Worm (Caenorhabditis elegans) whole organism, dauer: ENCODE data around the gene Y47D7A.17.

Experiments used
- unc-62 ChIP-seq: sonication (generic microtip); optimal IDR thresholded peaks from 2 replicates; lab custom pipeline; 2017; ENCODE audit warnings: missing biosample characterization, missing genetic modification reagents, missing genetic modification characterization

Y47D7A.17 gene

DNA sequence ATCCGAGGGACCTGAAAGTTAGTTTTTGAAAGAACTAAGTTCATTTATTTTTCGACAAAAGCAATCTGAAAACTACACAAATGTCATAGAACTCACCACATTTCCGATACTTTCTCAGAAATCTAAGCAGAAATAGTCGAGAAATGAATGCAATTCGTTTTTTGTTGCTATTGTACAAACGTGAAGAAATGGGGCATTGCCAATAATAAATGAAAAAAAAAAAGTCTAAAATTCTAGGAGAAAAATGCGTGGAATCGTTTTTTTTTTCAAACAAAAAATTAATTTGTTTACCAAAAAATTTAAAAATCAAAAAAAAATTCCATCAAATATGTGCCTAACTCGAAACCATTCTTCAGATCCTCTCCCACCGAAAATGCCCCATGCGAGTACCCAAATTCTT, at the start of gene Y47D7A.17:
Gene Y47D7A.17 (minus strand): TSS at position 101 of the 400 bp plus-strand sequence.
- no peak for TF ChIP-seq unc-62 (GFP tag; lab: Kevin White, UChicago)

ce11 chrV:4454634-4455033, 43.0 kb upstream of the Y47D7A.17 start, which contains the start of gene gnrr-5:
Gene gnrr-5 (minus strand): TSS chrV:4454734.
- TF ChIP-seq unc-62 (GFP tag; lab: Kevin White, UChicago) = no peak

DNA sequence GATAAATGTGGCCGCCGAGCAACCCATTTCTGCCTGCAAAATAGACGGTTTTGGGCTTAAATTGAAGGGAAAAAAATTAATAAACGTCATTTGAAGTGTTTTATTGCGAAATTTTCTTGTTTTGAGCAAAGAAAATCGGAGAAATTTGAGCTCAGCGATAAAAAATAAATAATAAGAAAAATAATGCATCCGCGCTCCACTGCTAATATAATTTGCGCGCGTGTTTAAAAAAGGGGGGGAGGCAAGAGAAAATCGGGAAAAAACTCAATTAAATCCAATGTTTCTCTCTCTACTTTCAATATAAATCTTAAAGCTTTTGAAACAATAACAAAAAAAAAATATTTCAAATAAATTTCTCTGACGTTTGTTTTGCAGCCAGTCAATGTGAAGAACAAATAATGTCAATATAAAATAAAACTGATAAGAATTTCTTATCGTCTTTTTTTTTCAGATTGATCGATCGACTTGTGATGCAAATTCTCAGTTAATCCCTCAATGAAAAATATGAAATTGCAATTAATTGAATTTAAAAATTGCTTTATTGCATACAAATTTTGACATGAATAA, 39.0 kb upstream of the Y47D7A.17 start, which contains the start of gene rft-2:
Gene rft-2 (minus strand): TSS at position 41 of the 567 bp plus-strand sequence.
- TF ChIP-seq unc-62 (GFP tag; lab: Kevin White, UChicago) = no peak

ce11 chrV:4447637-4448036, 36.0 kb upstream of the Y47D7A.17 start:
- TF ChIP-seq unc-62 (GFP tag; lab: Kevin White, UChicago) = no peak

DNA sequence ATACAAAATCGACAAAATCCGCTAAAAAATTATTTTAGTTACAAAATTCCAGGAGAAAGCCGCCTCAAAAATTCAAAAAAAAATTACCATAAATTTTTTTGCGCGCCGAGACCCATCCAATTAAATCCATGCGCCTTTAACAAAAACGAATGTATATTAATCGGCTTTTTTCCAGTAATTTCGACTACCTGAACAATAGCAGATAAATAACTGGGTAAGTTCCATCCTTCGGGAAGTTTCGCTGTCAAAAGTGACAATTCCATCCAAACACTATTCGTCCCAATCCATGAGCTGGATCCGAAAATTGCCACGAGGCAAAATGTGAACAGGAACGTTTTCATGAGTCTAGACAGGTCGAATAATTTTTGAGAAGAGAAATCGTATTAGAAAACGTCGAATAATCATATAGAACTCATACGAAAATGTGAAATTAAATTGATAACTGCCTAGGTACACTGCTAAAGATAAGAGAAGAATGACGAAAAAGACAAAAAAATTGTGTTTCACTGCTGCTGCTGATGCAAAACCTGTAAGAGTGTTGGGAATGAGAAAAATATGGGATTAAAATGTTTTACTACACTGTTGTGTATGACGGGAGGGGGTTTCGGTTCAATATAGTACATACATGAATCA, 31.3 kb upstream of the Y47D7A.17 start, which contains the start of gene rft-1:
Gene rft-1 (minus strand): TSS at position 475 of the 633 bp plus-strand sequence.
- TF ChIP-seq unc-62 (GFP tag; lab: Kevin White, UChicago) = no peak

DNA sequence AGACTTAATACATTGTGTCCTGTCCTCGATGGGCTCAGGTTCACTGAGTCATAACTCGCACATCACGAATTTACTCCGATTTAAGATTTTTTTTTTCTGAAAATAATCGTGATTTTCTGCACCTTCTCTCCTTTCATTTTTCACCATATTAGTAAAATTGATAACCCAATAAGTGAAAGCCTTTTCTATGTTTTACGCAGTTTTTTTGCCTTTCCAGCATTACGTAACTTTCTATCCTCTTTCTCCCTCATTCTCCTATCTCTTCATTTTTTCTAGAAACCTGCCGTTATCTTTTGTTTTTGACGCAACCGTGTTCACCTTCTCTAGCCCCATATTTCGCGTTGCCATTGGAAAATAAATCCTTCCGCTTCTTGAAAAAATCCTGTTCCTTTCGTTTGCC, 25.6 kb upstream of the Y47D7A.17 start:
- TF ChIP-seq unc-62 (GFP tag; lab: Kevin White, UChicago) = no peak

DNA sequence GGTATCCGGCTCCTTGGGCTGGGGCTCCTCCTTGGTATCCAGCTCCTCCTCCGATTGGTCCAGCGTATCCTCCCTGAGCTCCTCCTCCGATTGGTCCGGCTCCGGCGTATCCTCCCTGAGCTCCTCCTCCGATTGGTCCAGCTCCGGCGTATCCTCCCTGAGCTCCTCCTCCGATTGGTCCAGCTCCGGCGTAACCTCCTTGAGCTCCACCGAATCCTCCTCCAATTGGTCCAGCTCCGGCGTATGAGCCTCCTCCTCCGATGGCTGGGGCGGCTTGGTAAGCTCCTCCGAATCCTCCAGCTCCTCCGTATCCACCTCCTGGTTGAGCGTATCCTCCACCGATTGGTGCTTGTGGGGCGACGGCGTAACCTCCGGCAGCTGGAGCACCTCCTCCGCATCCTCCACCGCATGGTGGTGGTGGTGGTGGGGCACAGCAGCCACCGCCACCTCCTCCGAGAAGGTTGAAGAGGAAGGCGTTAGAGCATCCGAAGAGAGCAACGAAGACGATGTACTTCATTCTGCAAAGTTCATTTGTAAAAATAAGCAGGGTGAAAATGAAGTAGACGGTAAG, 23.9 kb upstream of the Y47D7A.17 start, which contains the start of gene Y47D7A.13:
Gene Y47D7A.13 (minus strand): TSS at position 517 of the 571 bp plus-strand sequence.
- no peak for TF ChIP-seq unc-62 (GFP tag; lab: Kevin White, UChicago)

ce11 chrV:4432783-4433237, 21.2 kb upstream of the Y47D7A.17 start, which contains the start of gene Y47D7A.15:
Gene Y47D7A.15 (minus strand): TSS chrV:4433187.
- no peak for TF ChIP-seq unc-62 (GFP tag; lab: Kevin White, UChicago)

DNA sequence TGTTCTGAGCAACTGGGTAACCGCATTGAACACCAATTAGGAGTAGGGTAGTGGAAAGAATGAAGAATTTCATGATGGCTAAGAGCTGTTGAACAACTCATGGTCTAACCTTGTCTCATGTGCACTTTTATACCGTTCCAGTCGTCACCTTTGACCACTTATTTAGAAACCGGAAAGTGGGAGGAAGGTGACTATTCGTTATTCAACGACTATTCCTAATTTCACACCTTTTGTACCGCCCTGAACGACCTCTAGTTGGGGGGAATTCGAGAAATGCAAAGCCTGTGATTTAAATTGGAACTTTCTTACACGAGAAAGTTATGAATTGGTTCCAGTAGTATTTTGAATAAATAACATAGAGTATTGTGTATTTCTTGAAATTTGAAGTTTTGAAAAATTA, 18.0 kb upstream of the Y47D7A.17 start, which contains the start of gene Y47D7A.12:
Gene Y47D7A.12 (minus strand): TSS at position 101 of the 400 bp plus-strand sequence.
- no peak for TF ChIP-seq unc-62 (GFP tag; lab: Kevin White, UChicago)

DNA sequence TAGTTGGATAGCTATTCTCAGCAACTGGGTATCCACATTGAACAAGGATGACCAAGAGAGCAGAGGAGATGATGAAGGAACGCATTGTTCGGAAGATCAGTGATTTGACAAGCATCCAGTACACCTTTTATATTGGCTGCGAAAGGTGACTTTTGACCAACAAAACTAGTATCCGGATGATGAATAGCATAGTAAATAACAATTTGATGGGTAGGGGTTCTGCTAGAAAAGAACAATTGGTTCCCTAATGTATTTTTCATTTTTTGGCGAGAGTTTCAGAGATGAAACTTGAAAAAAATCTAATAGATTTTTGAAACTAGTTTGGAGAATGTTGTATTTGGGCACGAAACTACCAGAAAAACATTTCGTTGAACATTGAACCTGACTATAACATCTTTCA, 16.6 kb upstream of the Y47D7A.17 start, which contains the start of gene Y47D7A.11:
Gene Y47D7A.11 (minus strand): TSS at position 101 of the 400 bp plus-strand sequence.
- TF ChIP-seq unc-62 (GFP tag; lab: Kevin White, UChicago) = no peak

- TF ChIP-seq unc-62 (GFP tag; lab: Kevin White, UChicago) = no peak
These were observed 12.3 kb upstream of the Y47D7A.17 start, which contains the start of the genes Y47D7A.9 and Y47D7A.19 for ce11 chrV:4423860-4424401. Gene Y47D7A.9 (minus strand): TSS chrV:4423960. Gene Y47D7A.19 (plus strand): TSS chrV:4424351.

DNA sequence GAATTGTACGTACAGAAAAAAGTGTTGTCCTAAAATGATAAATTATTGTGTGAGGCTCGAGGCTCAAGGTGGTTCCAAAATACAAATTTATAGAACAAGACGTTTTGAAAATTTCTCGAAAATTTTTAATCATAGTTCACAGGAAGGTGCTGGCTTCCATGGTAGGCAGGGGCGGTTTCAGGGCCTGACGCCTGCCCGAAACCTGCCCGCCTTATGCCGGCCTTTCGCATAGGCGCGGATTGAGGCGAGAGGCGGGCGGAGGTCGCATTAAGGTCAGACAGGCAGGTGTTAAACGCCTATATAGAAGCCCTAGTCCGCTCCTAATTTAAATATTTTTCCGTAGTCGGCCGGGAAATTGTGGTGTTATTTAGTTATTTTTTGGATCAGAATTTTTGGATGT, 11.5 kb upstream of the Y47D7A.17 start:
- TF ChIP-seq unc-62 (GFP tag; lab: Kevin White, UChicago) = no peak

ce11 chrV:4422127-4422526, 10.5 kb upstream of the Y47D7A.17 start, which contains the start of gene skr-7:
Gene skr-7 (plus strand): TSS chrV:4422427.
- TF ChIP-seq unc-62 (GFP tag; lab: Kevin White, UChicago) = no peak

- TF ChIP-seq unc-62 (GFP tag; lab: Kevin White, UChicago) = no peak
These were observed 9.9 kb upstream of the Y47D7A.17 start, which contains the start of gene skr-14 for ce11 chrV:4421475-4421874. Gene skr-14 (minus strand): TSS chrV:4421575.

DNA sequence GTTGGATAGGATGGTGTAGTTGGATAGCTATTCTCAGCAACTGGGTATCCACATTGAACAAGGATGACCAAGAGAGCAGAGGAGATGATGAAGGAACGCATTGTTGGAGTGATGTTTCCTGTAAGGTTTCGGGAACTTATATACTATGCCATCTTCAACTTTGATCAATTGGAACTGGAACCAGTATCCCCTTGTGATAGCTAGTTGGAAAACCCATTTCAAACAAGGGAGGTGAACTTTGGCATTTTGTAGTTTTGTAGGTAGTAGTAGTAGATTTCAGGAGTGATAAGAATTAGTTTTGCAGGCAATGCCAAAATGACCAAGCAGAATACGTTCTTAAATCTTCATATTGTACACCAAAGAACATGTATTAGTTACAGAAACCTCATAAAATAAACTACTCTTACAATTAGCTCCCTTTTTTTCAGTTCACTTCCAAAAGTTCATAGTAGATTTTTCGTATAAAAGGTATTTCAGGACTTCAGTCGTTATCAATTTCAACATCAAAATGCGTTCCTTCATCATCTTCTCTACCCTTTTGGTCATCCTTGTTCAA, 8.2 kb upstream of the Y47D7A.17 start, which contains the start of the genes Y47D7A.7 and Y47D7A.2:
Gene Y47D7A.7 (minus strand): TSS at position 101 of the 556 bp plus-strand sequence.
Gene Y47D7A.2 (plus strand): TSS at position 506 of the 556 bp plus-strand sequence.
- TF ChIP-seq unc-62 (GFP tag; lab: Kevin White, UChicago) = no peak
